Fruit fly (Drosophila melanogaster) whole organism, wandering third instar larva: ENCODE results near the gene CG18284.

Source experiments
- Abd-B ChIP-seq: fragments of >200 bp; optimal IDR thresholded peaks from 2 replicates; lab custom pipeline; 2017; ENCODE audit warnings: missing biosample characterization, missing genetic modification characterization
- CG32264 ChIP-seq: fragments of 200-800 bp; sonication (Bioruptor generic); optimal IDR thresholded peaks from 2 replicates; lab custom pipeline; 2016; ENCODE audit warnings: missing biosample characterization, missing genetic modification characterization
- CG9705 ChIP-seq: fragments of 200-800 bp; sonication (Bioruptor generic); optimal IDR thresholded peaks from 2 replicates; lab custom pipeline; 2018; ENCODE audit warnings: missing biosample characterization, mild to moderate bottlenecking, missing genetic modification characterization
- CrebA ChIP-seq: fragments of 200-800 bp; sonication (Bioruptor generic); optimal IDR thresholded peaks from 2 replicates; lab custom pipeline; 2016; ENCODE audit warnings: missing biosample characterization, mild to moderate bottlenecking, missing genetic modification characterization, borderline replicate concordance
- Dfd ChIP-seq: fragments of >200 bp; optimal IDR thresholded peaks from 2 replicates; lab custom pipeline; 2017; ENCODE audit warnings: missing biosample characterization, missing genetic modification characterization
- Dif ChIP-seq: fragments of 200-275, 200-300 bp; sonication (Bioruptor generic); optimal IDR thresholded peaks from 2 replicates; lab custom pipeline; 2018; ENCODE audit warnings: missing biosample characterization, missing genetic modification characterization; ENCODE audit not compliant: partially characterized antibody
- HLH106 ChIP-seq: fragments of 200-800 bp; optimal IDR thresholded peaks from 3 replicates; lab custom pipeline; 2019; ENCODE audit warnings: missing biosample characterization, mild to moderate bottlenecking, missing genetic modification characterization, moderate library complexity
- Hnf4 ChIP-seq: fragments of 200-800 bp; sonication (Bioruptor generic); optimal IDR thresholded peaks from 2 replicates; lab custom pipeline; 2016; ENCODE audit warnings: missing biosample characterization, mild to moderate bottlenecking, missing genetic modification characterization
- Hr78 ChIP-seq: fragments of >200 bp; optimal IDR thresholded peaks from 2 replicates; lab custom pipeline; 2017; ENCODE audit warnings: missing biosample characterization, missing genetic modification characterization
- Hr83 ChIP-seq: fragments of 200-300 bp; sonication (Bioruptor generic); optimal IDR thresholded peaks from 2 replicates; lab custom pipeline; 2016; ENCODE audit warnings: missing biosample characterization, mild to moderate bottlenecking, missing genetic modification characterization, moderate library complexity; ENCODE audit not compliant: poor library complexity, severe bottlenecking
- Mio ChIP-seq: sonication (Bioruptor generic); optimal IDR thresholded peaks from 2 replicates; lab custom pipeline; 2016; ENCODE audit warnings: missing biosample characterization, missing genetic modification characterization
- Myc ChIP-seq: fragments of >200 bp; optimal IDR thresholded peaks from 2 replicates; lab custom pipeline; 2017
- N ChIP-seq: fragments of >200 bp; optimal IDR thresholded peaks from 2 replicates; lab custom pipeline; 2018; ENCODE audit warnings: missing biosample characterization, missing external identifiers, missing genetic modification characterization
- Rel ChIP-seq, 2 experiments: fragments of 200-800 bp; sonication (Bioruptor generic) in 1 of 2; optimal IDR thresholded peaks; 2 replicates in 1 of 2; 3 replicates in 1 of 2; lab custom pipeline; 2016 to 2019; ENCODE audit warnings: mild to moderate bottlenecking in 2 of 2, missing biosample characterization in 2 of 2, missing genetic modification characterization in 2 of 2, moderate library complexity in 1 of 2
- Sp1 ChIP-seq: fragments of 200-800 bp; sonication (Bioruptor generic); optimal IDR thresholded peaks from 3 replicates; lab custom pipeline; 2019; ENCODE audit warnings: missing biosample characterization, mild to moderate bottlenecking, missing genetic modification characterization, moderate library complexity
- Vsx2 ChIP-seq: fragments of 200-300, 225-300 bp; sonication (Bioruptor generic); optimal IDR thresholded peaks from 2 replicates; lab custom pipeline; 2018; ENCODE audit warnings: missing biosample characterization, missing genetic modification characterization; ENCODE audit not compliant: partially characterized antibody
- br ChIP-seq: fragments of 200-800 bp; sonication (Bioruptor generic); optimal IDR thresholded peaks from 2 replicates; lab custom pipeline; 2016; ENCODE audit warnings: missing biosample characterization, missing genetic modification characterization
- brk ChIP-seq: fragments of 200-800 bp; sonication (Bioruptor generic); optimal IDR thresholded peaks from 2 replicates; lab custom pipeline; 2016; ENCODE audit warnings: missing biosample characterization, mild to moderate bottlenecking, missing genetic modification characterization
- dl ChIP-seq, 2 experiments: fragments of 175-275, 200-275 bp in 1 of 2; fragments of 200-275 bp in 1 of 2; sonication (Bioruptor generic); optimal IDR thresholded peaks; lab custom pipeline; 2018; ENCODE audit warnings: mild to moderate bottlenecking in 2 of 2, missing biosample characterization in 2 of 2, missing genetic modification characterization in 2 of 2, moderate library complexity in 2 of 2; ENCODE audit not compliant: partially characterized antibody in 2 of 2, insufficient read depth in 1 of 2
- dsf ChIP-seq: sonication (Bioruptor generic); optimal IDR thresholded peaks from 2 replicates; lab custom pipeline; 2016; ENCODE audit warnings: missing biosample characterization, missing genetic modification characterization, borderline replicate concordance
- ey ChIP-seq: fragments of 200-800 bp; sonication (Bioruptor generic); optimal IDR thresholded peaks from 2 replicates; lab custom pipeline; 2016; ENCODE audit warnings: missing biosample characterization, missing genetic modification characterization
- foxo ChIP-seq, 2 experiments: fragments of 200-800 bp; sonication (Bioruptor generic); optimal IDR thresholded peaks; 2 replicates in 1 of 2; 3 replicates in 1 of 2; lab custom pipeline; 2016 to 2017; ENCODE audit warnings: missing biosample characterization in 2 of 2, missing genetic modification characterization in 2 of 2
- fru ChIP-seq: fragments of 200-800 bp; sonication (Bioruptor generic); optimal IDR thresholded peaks from 3 replicates; lab custom pipeline; 2016; ENCODE audit warnings: missing biosample characterization, mild to moderate bottlenecking, missing genetic modification characterization
- h ChIP-seq: fragments of 200-800 bp; sonication (Bioruptor generic); optimal IDR thresholded peaks from 3 replicates; lab custom pipeline; 2016; ENCODE audit warnings: missing biosample characterization, mild to moderate bottlenecking, missing genetic modification characterization
- jim ChIP-seq: fragments of 175-275, 200-325 bp; sonication (Bioruptor generic); optimal IDR thresholded peaks from 2 replicates; lab custom pipeline; 2016; ENCODE audit warnings: missing biosample characterization, mild to moderate bottlenecking, missing genetic modification characterization
- lola ChIP-seq: fragments of >200 bp; optimal IDR thresholded peaks from 2 replicates; lab custom pipeline; 2017; ENCODE audit warnings: missing biosample characterization, missing genetic modification characterization
- pan ChIP-seq: fragments of >200 bp; optimal IDR thresholded peaks from 2 replicates; lab custom pipeline; 2017
- psq ChIP-seq: fragments of 200-800 bp; sonication (Bioruptor generic); optimal IDR thresholded peaks from 3 replicates; lab custom pipeline; 2017; ENCODE audit warnings: missing biosample characterization, mild to moderate bottlenecking, missing genetic modification characterization, moderate library complexity
- rgr ChIP-seq: fragments of 200-800 bp; sonication (Bioruptor generic); optimal IDR thresholded peaks from 3 replicates; lab custom pipeline; 2016; ENCODE audit warnings: missing biosample characterization, mild to moderate bottlenecking, missing genetic modification characterization
- sage ChIP-seq: fragments of 200-800 bp; sonication (Bioruptor generic); optimal IDR thresholded peaks from 2 replicates; lab custom pipeline; 2016; ENCODE audit warnings: missing biosample characterization, mild to moderate bottlenecking, missing genetic modification characterization
- sv ChIP-seq: fragments of 200-800 bp; sonication (Bioruptor generic); optimal IDR thresholded peaks from 3 replicates; lab custom pipeline; 2016; ENCODE audit warnings: missing biosample characterization, missing genetic modification characterization
- tai ChIP-seq: sonication (Bioruptor generic); optimal IDR thresholded peaks from 2 replicates; lab custom pipeline; 2016; ENCODE audit warnings: missing biosample characterization, missing genetic modification characterization
- usp ChIP-seq: fragments of >200 bp; optimal IDR thresholded peaks from 2 replicates; lab custom pipeline; 2017; ENCODE audit warnings: missing biosample characterization, missing genetic modification characterization
- woc ChIP-seq: sonication (Bioruptor generic); optimal IDR thresholded peaks from 2 replicates; lab custom pipeline; 2016; ENCODE audit warnings: missing biosample characterization, mild to moderate bottlenecking, missing genetic modification characterization

CG18284 gene

dm6 chr2L:10679568-10679967 lies 35.8 kb downstream of the CG18284 start:
- TF ChIP-seq Dfd = no peak
- peak; percentile 18 for TF ChIP-seq ey
- peak; percentile 2 for TF ChIP-seq h (GFP tag; lab: Kevin White, UChicago)

DNA sequence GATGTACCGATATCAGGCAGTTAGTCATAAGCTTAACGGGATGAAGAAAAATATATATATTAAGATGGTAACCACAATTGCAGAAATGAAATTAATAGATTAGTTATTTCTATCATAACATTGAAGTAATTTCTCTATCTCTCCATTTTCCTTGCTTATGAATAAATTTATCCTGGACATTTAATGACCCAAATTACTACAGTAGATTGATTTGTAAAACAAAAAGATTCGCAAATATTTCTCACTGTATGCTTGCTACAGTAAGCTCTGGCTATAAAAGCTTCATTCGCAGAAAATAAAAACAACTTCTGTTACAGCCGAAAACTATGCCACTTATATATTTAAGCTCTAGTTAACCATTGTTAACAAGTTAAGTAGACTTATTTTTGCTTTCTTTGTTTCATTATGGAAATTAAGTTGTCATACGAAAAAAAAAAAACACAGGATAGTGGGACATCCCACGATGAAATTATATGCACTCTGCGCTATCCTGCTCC lies 36.9 kb downstream of the CG18284 start, which contains the start of gene CG17105:
Gene CG17105, plus strand, starts transcription at position 447 of the 497 bp plus-strand sequence.
- TF ChIP-seq woc (GFP tag; lab: Kevin White, UChicago) = no peak
- no peak for TF ChIP-seq Rel (GFP tag; optimal IDR thresholded peaks at IDR 0.05; lab: Kevin White, UChicago)
- no peak for TF ChIP-seq Rel (tag; optimal IDR thresholded peaks at IDR 0.05; lab: Kevin White, UChicago)
- TF ChIP-seq Abd-B (GFP tag; lab: Kevin White, UChicago) = no peak
- TF ChIP-seq CG32264 = no peak
- TF ChIP-seq N (GFP tag; lab: Kevin White, UChicago) = no peak
- TF ChIP-seq psq (GFP tag; lab: Kevin White, UChicago) = no peak
- TF ChIP-seq CrebA = no peak
- TF ChIP-seq lola (GFP tag; lab: Kevin White, UChicago) = no peak
- no peak for TF ChIP-seq Hr83 (GFP tag; lab: Kevin White, UChicago)
- no peak for TF ChIP-seq ey
- no peak for TF ChIP-seq jim
- TF ChIP-seq foxo (GFP tag; optimal IDR thresholded peaks at IDR 0.05; lab: Kevin White, UChicago) = no peak
- TF ChIP-seq HLH106 = no peak
- TF ChIP-seq Myc (lab: Kevin White, UChicago) = no peak
- no peak for TF ChIP-seq br (GFP tag; lab: Kevin White, UChicago)
- TF ChIP-seq dsf (GFP tag; lab: Kevin White, UChicago) = no peak
- no peak for TF ChIP-seq Mio
- TF ChIP-seq sv (GFP tag; lab: Kevin White, UChicago) = no peak
- TF ChIP-seq pan (lab: Kevin White, UChicago) = no peak
- TF ChIP-seq usp (GFP tag; lab: Kevin White, UChicago) = no peak

DNA sequence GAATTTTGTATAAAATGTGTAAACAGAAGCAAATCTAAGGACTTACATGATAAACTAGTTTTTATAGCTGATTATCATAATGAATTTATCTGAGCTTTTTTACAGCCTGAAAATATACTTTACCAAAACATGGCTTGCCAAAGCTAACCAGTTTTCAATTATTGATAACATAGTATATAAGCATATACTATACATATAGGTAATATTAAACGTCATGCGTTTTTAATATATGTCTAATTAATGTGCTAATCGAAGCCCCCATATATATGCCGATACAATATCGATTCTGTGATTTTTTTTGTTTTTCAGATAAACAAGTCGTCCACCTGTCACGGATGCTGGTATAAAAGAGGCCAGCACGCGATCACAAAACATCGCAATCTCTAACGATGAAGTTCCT lies 37.8 kb downstream of the CG18284 start, which contains the start of gene CG17107:
Gene CG17107, plus strand, starts transcription at position 301 of the 400 bp plus-strand sequence.
- TF ChIP-seq dl (GFP tag; optimal IDR thresholded peaks at IDR 0.05; lab: Kevin White, UChicago; ENCODE audit: insufficient read depth in 1 of 2, partially characterized antibody in 2 of 2) = no peak
- TF ChIP-seq Myc (lab: Kevin White, UChicago) = no peak
- TF ChIP-seq sage (GFP tag; lab: Kevin White, UChicago) = no peak
- no peak for TF ChIP-seq br (GFP tag; lab: Kevin White, UChicago)
- TF ChIP-seq Dif (GFP tag; lab: Kevin White, UChicago) = no peak
- no peak for TF ChIP-seq foxo (GFP tag; optimal IDR thresholded peaks at IDR 0.05; lab: Kevin White, UChicago)
- TF ChIP-seq Vsx2 (GFP tag; lab: Kevin White, UChicago) = no peak
- TF ChIP-seq tai (GFP tag; lab: Kevin White, UChicago) = no peak
- TF ChIP-seq jim = no peak
- TF ChIP-seq brk (GFP tag; lab: Kevin White, UChicago) = no peak
- TF ChIP-seq dsf (GFP tag; lab: Kevin White, UChicago) = no peak
- no peak for TF ChIP-seq HLH106
- TF ChIP-seq Sp1 = no peak
- no peak for TF ChIP-seq fru (GFP tag; lab: Kevin White, UChicago)
- TF ChIP-seq Hr78 (GFP tag; lab: Kevin White, UChicago) = no peak
- TF ChIP-seq h (GFP tag; lab: Kevin White, UChicago) = no peak
- no peak for TF ChIP-seq sv (GFP tag; lab: Kevin White, UChicago)

- no peak for TF ChIP-seq tai (GFP tag; lab: Kevin White, UChicago)
- TF ChIP-seq Mio = no peak
- TF ChIP-seq rgr = no peak
- no peak for TF ChIP-seq brk (GFP tag; lab: Kevin White, UChicago)
- TF ChIP-seq psq (GFP tag; lab: Kevin White, UChicago) = no peak
Observed at dm6 chr2L:10682197-10682596, 38.4 kb downstream of the CG18284 start.

DNA sequence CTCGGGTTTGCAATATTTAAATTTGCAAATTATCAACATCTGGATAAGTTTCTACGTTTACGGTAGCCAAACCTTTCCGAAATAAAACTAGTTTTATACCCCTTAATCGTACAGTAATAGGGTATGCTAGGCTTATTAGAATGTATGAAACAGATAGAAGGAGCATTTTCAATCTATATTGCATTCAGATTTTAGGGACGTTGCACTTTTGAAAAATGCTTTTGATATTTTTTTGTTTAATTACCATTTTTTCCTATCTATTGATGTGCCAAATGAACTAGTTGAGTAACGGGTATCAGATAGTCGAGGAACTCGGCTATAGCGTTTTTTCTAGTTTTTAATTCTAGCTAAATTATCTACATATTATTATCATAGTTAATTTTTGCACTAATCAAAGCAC lies 39.1 kb downstream of the CG18284 start:
- no peak for TF ChIP-seq jim
- no peak for TF ChIP-seq CG9705
- no peak for TF ChIP-seq CrebA
- TF ChIP-seq Hnf4 = no peak
- no peak for TF ChIP-seq N (GFP tag; lab: Kevin White, UChicago)
- TF ChIP-seq foxo (GFP tag; optimal IDR thresholded peaks at IDR 0.05; lab: Kevin White, UChicago) = no peak
- no peak for TF ChIP-seq Sp1
- TF ChIP-seq Hr78 (GFP tag; lab: Kevin White, UChicago) = no peak
